Fruit fly (Drosophila melanogaster): ENCODE results near the gene CG42780.
A peak's percentile ranks its signal among the peaks of the same experiment; 100 is the strongest.

Gene CG42780

DNA sequence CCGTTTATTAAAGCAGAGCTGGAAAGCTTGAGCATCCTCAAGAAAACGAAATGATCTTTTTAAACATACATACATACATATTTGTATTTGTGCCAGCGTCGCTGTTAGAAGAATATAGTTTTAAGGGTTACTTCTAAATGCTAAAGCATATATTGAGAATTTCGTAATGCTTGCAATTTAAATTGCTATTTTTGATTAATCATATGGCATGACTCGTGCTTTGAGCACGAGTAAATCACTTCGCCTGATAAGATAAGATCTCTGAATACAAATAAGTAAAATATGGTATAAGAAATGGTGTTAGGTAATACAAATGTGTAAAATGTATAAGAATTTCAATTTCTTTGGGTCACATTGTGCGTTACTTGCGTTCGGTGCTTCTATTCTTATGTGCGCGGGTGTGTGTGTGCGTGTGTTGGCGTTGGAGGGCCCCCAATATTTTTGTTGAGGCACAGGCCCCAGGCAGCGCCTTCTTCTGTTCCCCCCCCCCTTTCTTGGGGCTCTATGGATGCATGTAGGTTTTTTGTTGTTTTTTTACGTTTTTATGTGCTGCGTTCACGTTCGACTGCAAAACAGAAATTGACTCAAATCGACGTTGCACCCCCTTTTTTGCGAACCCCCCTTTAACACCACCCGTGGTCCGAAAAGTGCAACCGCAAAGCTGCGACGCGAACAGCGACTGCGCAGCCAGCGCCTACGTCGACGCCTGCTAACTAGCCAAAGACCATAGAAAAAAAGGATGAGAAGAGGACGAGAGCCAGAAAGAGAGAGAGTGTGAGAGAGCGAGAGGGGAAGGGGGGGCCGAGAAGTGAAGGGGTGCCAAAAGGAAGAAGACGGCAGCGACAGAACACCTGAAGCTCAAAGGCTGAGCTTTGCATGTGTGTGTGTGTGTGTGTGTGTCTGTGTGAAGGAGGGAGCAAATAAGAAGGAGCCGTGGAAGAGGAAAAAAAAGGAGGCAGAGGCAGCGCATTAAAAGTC lies 30.4 kb downstream of the CG42780 start (continued):
- TF ChIP-seq CG15269 (tag; optimal IDR thresholded peaks at IDR 0.05) (peak; percentile 51), NC2β (GFP tag; optimal IDR thresholded peaks at IDR 0.05) (peak; percentile 2), ci (GFP tag; IDR thresholded peaks at IDR 0.05) (peak; percentile 80), CG10147 (GFP tag; optimal IDR thresholded peaks at IDR 0.05) (peak; percentile 6), trem (tag; optimal IDR thresholded peaks at IDR 0.05) (peak; percentile 7), CG10431 (GFP tag; optimal IDR thresholded peaks at IDR 0.05) (peak; percentile 43), CG10366 (GFP tag; IDR thresholded peaks at IDR 0.05) (peak; percentile 35), maf-S (GFP tag; optimal IDR thresholded peaks at IDR 0.05) (no peak), ase (GFP tag; IDR thresholded peaks at IDR 0.05) (peak; percentile 58; the same call in 1 of the 3 replicates), schlank (tag; optimal IDR thresholded peaks at IDR 0.05) (no peak), Poxn (GFP tag; IDR thresholded peaks at IDR 0.05) (no peak), ac (GFP tag; optimal IDR thresholded peaks at IDR 0.05) (no peak), gem (tag; optimal IDR thresholded peaks at IDR 0.05) (peak; percentile 71), chif (GFP tag; optimal IDR thresholded peaks at IDR 0.05) (peak; percentile 12 to 45), hth (optimal IDR thresholded peaks at IDR 0.05) (no peak), CG8089 (GFP tag; optimal IDR thresholded peaks at IDR 0.05) (no peak), BtbVII (GFP tag; optimal IDR thresholded peaks at IDR 0.05) (peak; percentile 52), Dbx (GFP tag; IDR thresholded peaks at IDR 0.05) (no peak), Kr (GFP tag; optimal IDR thresholded peaks at IDR 0.05) (no peak), Six4 (GFP tag; optimal IDR thresholded peaks at IDR 0.05) (peak; percentile 45), inv (GFP tag; IDR thresholded peaks at IDR 0.05; ENCODE audit: partially characterized antibody) (no peak), PHDP (tag; optimal IDR thresholded peaks at IDR 0.05) (no peak), CG7372 (GFP tag; IDR thresholded peaks at IDR 0.05) (no peak), Xbp1 (GFP tag; optimal IDR thresholded peaks at IDR 0.05) (peak; percentile 42), sqz (GFP tag; optimal IDR thresholded peaks at IDR 0.05) (peak; percentile 19), crol (GFP tag; IDR thresholded peaks at IDR 0.05) (peak; percentile 87), pita (GFP tag; optimal IDR thresholded peaks at IDR 0.05) (no peak), CG10321 (GFP tag; IDR thresholded peaks at IDR 0.05) (no peak), ato (GFP tag; IDR thresholded peaks at IDR 0.05; ENCODE audit: partially characterized antibody) (no peak), salm (tag; optimal IDR thresholded peaks at IDR 0.05) (no peak), Mes4 (GFP tag; optimal IDR thresholded peaks at IDR 0.05) (peak; percentile 44), danr (GFP tag; IDR thresholded peaks at IDR 0.05) (no peak), grau (tag; optimal IDR thresholded peaks at IDR 0.05) (peak; percentile 62), aop (GFP tag; IDR thresholded peaks at IDR 0.05) (no peak; the same call in 1 of the 2 replicates), CG12155 (GFP tag; optimal IDR thresholded peaks at IDR 0.05) (no peak), ab (GFP tag; optimal IDR thresholded peaks at IDR 0.05) (no peak), abd-A (tag; optimal IDR thresholded peaks at IDR 0.05) (no peak), CG9609 (GFP tag; optimal IDR thresholded peaks at IDR 0.05) (peak; percentile 14), h (optimal IDR thresholded peaks at IDR 0.05) (no peak), chm (GFP tag; IDR thresholded peaks at IDR 0.05) (no peak), CG10267 (tag; optimal IDR thresholded peaks at IDR 0.05) (peak; percentile 46), zf30C (GFP tag; optimal IDR thresholded peaks at IDR 0.05) (no peak), Bgb (GFP tag; IDR thresholded peaks at IDR 0.05; ENCODE audit: partially characterized antibody) (no peak), bowl (GFP tag; IDR thresholded peaks at IDR 0.05) (no peak), CkIIα-i1 (GFP tag; IDR thresholded peaks at IDR 0.05) (no peak), onecut (GFP tag; IDR thresholded peaks at IDR 0.05) (no peak), CG18476 (GFP tag; optimal IDR thresholded peaks at IDR 0.05) (peak; percentile 17), mirr (GFP tag; optimal IDR thresholded peaks at IDR 0.05) (no peak), MBD-R2 (GFP tag; IDR thresholded peaks at IDR 0.05) (no peak), CG16813 (GFP tag; IDR thresholded peaks at IDR 0.05; ENCODE audit: partially characterized antibody) (no peak)
